Worm (Caenorhabditis elegans): Measurements from ENCODE around the gene rars-2.

The rars-2 gene

ce11 chrII:6082620-6083019, 42.7 kb upstream of the rars-2 start, which contains the start of gene F21H12.3:
Gene F21H12.3, plus strand, starts transcription at chrII:6082920.
- TF ChIP-seq grh-1 (GFP tag; IDR thresholded peaks at IDR 0.05) (no peak), lsy-2 (tag; optimal IDR thresholded peaks at IDR 0.05) (no peak), egl-13 (tag; optimal IDR thresholded peaks at IDR 0.05) (no peak), lin-15B (tag; optimal IDR thresholded peaks at IDR 0.05) (no peak), lin-35 (GFP tag; optimal IDR thresholded peaks at IDR 0.05) (no peak), mdl-1 (tag; optimal IDR thresholded peaks at IDR 0.05) (no peak), fkh-8 (tag; optimal IDR thresholded peaks at IDR 0.05) (no peak), nhr-77 (tag; optimal IDR thresholded peaks at IDR 0.05) (no peak), unc-86 (tag; optimal IDR thresholded peaks at IDR 0.05) (no peak)

- no peak for TF ChIP-seq ceh-88 (GFP tag; IDR thresholded peaks at IDR 0.05)
- TF ChIP-seq dpl-1 (GFP tag; optimal IDR thresholded peaks at IDR 0.05): no peak
- no peak for TF ChIP-seq nhr-90 (tag; optimal IDR thresholded peaks at IDR 0.05; ENCODE audit: poor library complexity)
- TF ChIP-seq ces-1 (GFP tag; optimal IDR thresholded peaks at IDR 0.05): no peak
- no peak for TF ChIP-seq C16A3.4 (tag; optimal IDR thresholded peaks at IDR 0.05)
- TF ChIP-seq aha-1 (tag; optimal IDR thresholded peaks at IDR 0.05): no peak
- TF ChIP-seq skn-1 (tag; optimal IDR thresholded peaks at IDR 0.05): no peak
- TF ChIP-seq fkh-8 (tag; optimal IDR thresholded peaks at IDR 0.05): no peak
- no peak for TF ChIP-seq hlh-4 (tag; optimal IDR thresholded peaks at IDR 0.05)
- TF ChIP-seq egl-27 (tag; optimal IDR thresholded peaks at IDR 0.05): no peak
Observed at ce11 chrII:6091380-6091779, 34.0 kb upstream of the rars-2 start, which contains the start of the genes fbf-2 and nspg-3. Gene fbf-2, minus strand, starts transcription at chrII:6091480. Gene nspg-3, plus strand, starts transcription at chrII:6091767.

ce11 chrII:6097441-6097840, 27.9 kb upstream of the rars-2 start, which contains the start of the genes tpp-2 and rbbp-5:
Gene tpp-2, minus strand, starts transcription at chrII:6097597.
Gene rbbp-5, plus strand, starts transcription at chrII:6097830.
- TF ChIP-seq efl-1 (optimal IDR thresholded peaks at IDR 0.05) (peak; percentile 70 to 75), efl-1 (GFP tag; optimal IDR thresholded peaks at IDR 0.05 in 1 of 2) (peak; percentile 71 to 96), xbp-1 (tag; optimal IDR thresholded peaks at IDR 0.05) (peak; percentile 66), egl-13 (tag; optimal IDR thresholded peaks at IDR 0.05) (peak; percentile 42), lin-35 (GFP tag; optimal IDR thresholded peaks at IDR 0.05) (peak; percentile 60 to 71), grh-1 (GFP tag; IDR thresholded peaks at IDR 0.05) (no peak), dsc-1 (tag; optimal IDR thresholded peaks at IDR 0.05) (peak; percentile 74), mep-1 (tag; optimal IDR thresholded peaks at IDR 0.05) (peak; percentile 42), sox-4 (tag; optimal IDR thresholded peaks at IDR 0.05) (no peak), elt-2 (tag; optimal IDR thresholded peaks at IDR 0.05) (no peak), skn-1 (tag; optimal IDR thresholded peaks at IDR 0.05) (peak; percentile 72), jun-1 (tag; optimal IDR thresholded peaks at IDR 0.05) (no peak), dpl-1 (GFP tag; optimal IDR thresholded peaks at IDR 0.05) (peak; percentile 53 to 75 (median 67)), snu-23 (GFP tag; optimal IDR thresholded peaks at IDR 0.05) (peak; percentile 74), snpc-4 (tag; optimal IDR thresholded peaks at IDR 0.05) (no peak), lin-15B (tag; optimal IDR thresholded peaks at IDR 0.05) (peak; percentile 6), blmp-1 (tag; optimal IDR thresholded peaks at IDR 0.05) (peak; percentile 56), unc-98 (GFP tag; IDR thresholded peaks at IDR 0.05) (no peak), nhr-77 (tag; optimal IDR thresholded peaks at IDR 0.05) (no peak), efl-3 (GFP tag; optimal IDR thresholded peaks at IDR 0.05) (no peak), nhr-71 (tag; optimal IDR thresholded peaks at IDR 0.05) (peak; percentile 78), nhr-20 (tag; optimal IDR thresholded peaks at IDR 0.05) (peak; percentile 66), mab-9 (GFP tag; IDR thresholded peaks at IDR 0.05) (0 out of 2 replicates have a peak, but pooled peaks have one; percentile 33), unc-30 (tag; optimal IDR thresholded peaks at IDR 0.05) (no peak), lin-39 (tag; optimal IDR thresholded peaks at IDR 0.05) (no peak), unc-86 (tag; optimal IDR thresholded peaks at IDR 0.05) (peak; percentile 34), lsy-2 (tag; optimal IDR thresholded peaks at IDR 0.05) (peak; percentile 63 to 73), lin-13 (GFP tag; optimal IDR thresholded peaks at IDR 0.05) (peak; percentile 21), swsn-7 (tag; optimal IDR thresholded peaks at IDR 0.05) (peak; percentile 60), nhr-90 (tag; optimal IDR thresholded peaks at IDR 0.05; ENCODE audit: poor library complexity) (peak; percentile 73), ceh-88 (GFP tag; IDR thresholded peaks at IDR 0.05) (no peak), fkh-4 (tag; optimal IDR thresholded peaks at IDR 0.05; ENCODE audit: borderline replicate concordance) (peak; percentile 66), lin-14 (GFP tag; optimal IDR thresholded peaks at IDR 0.05) (peak; percentile 76), pax-3 (tag; optimal IDR thresholded peaks at IDR 0.05) (peak; percentile 45), rnt-1 (tag; optimal IDR thresholded peaks at IDR 0.05) (peak; percentile 94), tbx-2 (tag; optimal IDR thresholded peaks at IDR 0.05) (no peak), nhr-19 (GFP tag; conservative IDR thresholded peaks at IDR 0.05) (peak; percentile 59), aly-2 (tag; optimal IDR thresholded peaks at IDR 0.05) (no peak), egl-27 (tag; optimal IDR thresholded peaks at IDR 0.05) (no peak), ceh-82 (tag; optimal IDR thresholded peaks at IDR 0.05) (peak; percentile 33 to 52 (median 42)), nhr-47 (tag; optimal IDR thresholded peaks at IDR 0.05) (no peak)

Measured in whole organism, L1 larva.